Worm (Caenorhabditis elegans) whole organism, young adult: ENCODE measurements around the gene dct-16.

Experiments used
- D2030.7 ChIP-seq: fragments of 200-800 bp; sonication (Bioruptor generic); IDR thresholded peaks from 2 replicates; pipeline ENCODE4 v1.3.6; 2022; ENCODE audit warnings: missing genetic modification reagents, missing genetic modification characterization, missing compliant biosample characterization
- F22D6.2 ChIP-seq: sonication (generic microtip); optimal IDR thresholded peaks from 2 replicates; lab custom pipeline; 2016; ENCODE audit warnings: mild to moderate bottlenecking, missing genetic modification characterization, missing compliant biosample characterization
- F57C9.4 ChIP-seq: sonication (generic microtip); optimal IDR thresholded peaks from 2 replicates; lab custom pipeline; 2017; ENCODE audit warnings: mild to moderate bottlenecking, missing genetic modification characterization, missing compliant biosample characterization
- T26A5.8 ChIP-seq: sonication (generic microtip); optimal IDR thresholded peaks from 2 replicates; lab custom pipeline; 2016; ENCODE audit warnings: missing genetic modification characterization, missing compliant biosample characterization
- ceh-27 ChIP-seq: fragments of 200-800 bp; sonication (Bioruptor generic); optimal IDR thresholded peaks from 2 replicates; lab custom pipeline; 2018; ENCODE audit warnings: mild to moderate bottlenecking, missing genetic modification characterization, moderate library complexity, missing compliant biosample characterization
- ceh-58 ChIP-seq: fragments of 200-800 bp; sonication (Bioruptor generic); IDR thresholded peaks from 2 replicates; pipeline ENCODE4 v1.3.6; 2022; ENCODE audit warnings: missing genetic modification characterization, missing compliant biosample characterization
- dpl-1 ChIP-seq: fragments of 150-350 bp; optimal IDR thresholded peaks from 2 replicates; lab custom pipeline; 2014; ENCODE audit warnings: missing biosample characterization, missing genetic modification reagents, missing genetic modification characterization
- fkh-3 ChIP-seq: sonication (generic microtip); optimal IDR thresholded peaks from 2 replicates; lab custom pipeline; 2016; ENCODE audit warnings: mild to moderate bottlenecking, missing genetic modification characterization, missing compliant biosample characterization
- lin-26 ChIP-seq: fragments of 200-800 bp; sonication (Bioruptor generic); IDR thresholded peaks from 2 replicates; pipeline ENCODE4 v1.3.6; 2022; ENCODE audit warnings: missing genetic modification reagents, missing genetic modification characterization, missing compliant biosample characterization
- madf-10 ChIP-seq: sonication (generic microtip); optimal IDR thresholded peaks from 2 replicates; lab custom pipeline; 2016; ENCODE audit warnings: mild to moderate bottlenecking, missing genetic modification characterization, missing compliant biosample characterization
- mcd-1 ChIP-seq: fragments of 200-800 bp; sonication (Bioruptor generic); IDR thresholded peaks from 2 replicates; pipeline ENCODE4 v1.3.6; 2022; ENCODE audit warnings: missing genetic modification reagents, missing genetic modification characterization, missing compliant biosample characterization
- pha-4 ChIP-seq: fragments of 150-350 bp; sonication (generic microtip); optimal IDR thresholded peaks from 2 replicates; lab custom pipeline; 2014; ENCODE audit warnings: missing biosample characterization, missing genetic modification reagents, missing genetic modification characterization
- snpc-1.1 ChIP-seq: sonication (generic microtip); optimal IDR thresholded peaks from 2 replicates; lab custom pipeline; 2017; ENCODE audit warnings: missing genetic modification characterization, mild to moderate bottlenecking, missing compliant biosample characterization, antibody characterized with exemption, moderate library complexity, missing genotype, missing genetic modification reagents; ENCODE audit not compliant: insufficient read depth
- somi-1 ChIP-seq: fragments of 200-800 bp; sonication (Bioruptor generic); optimal IDR thresholded peaks from 2 replicates; lab custom pipeline; 2018; ENCODE audit warnings: mild to moderate bottlenecking, missing genetic modification characterization, missing compliant biosample characterization
- tbx-9 ChIP-seq: sonication (generic microtip); optimal IDR thresholded peaks from 2 replicates; lab custom pipeline; 2016; ENCODE audit warnings: borderline replicate concordance, missing genetic modification characterization, inconsistent platforms, missing compliant biosample characterization

The dct-16 gene

DNA sequence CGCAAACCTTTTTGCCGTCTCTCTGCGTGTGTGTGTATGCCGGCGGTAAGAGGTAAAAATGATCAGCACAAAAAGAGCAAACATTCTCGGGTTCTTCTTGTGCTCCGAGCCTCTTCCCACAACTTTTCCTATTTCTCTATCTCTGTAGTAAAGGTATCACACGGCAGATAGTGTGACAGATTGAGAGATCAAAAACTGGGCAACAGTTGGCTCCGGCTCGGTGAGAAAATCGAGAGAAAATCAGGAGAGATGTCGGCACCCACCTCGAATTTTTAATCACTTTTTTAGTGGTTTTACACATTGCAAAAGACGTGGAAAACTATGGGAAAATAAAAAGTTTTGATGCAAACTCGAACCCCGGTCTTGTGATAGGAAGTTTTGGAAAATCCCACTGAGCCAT is 47.1 kb downstream of the dct-16 start:
- no peak for TF ChIP-seq snpc-1.1 (tag; lab: Kevin White, UChicago)
- TF ChIP-seq F57C9.4 (tag; lab: Kevin White, UChicago) = no peak
- no peak for TF ChIP-seq somi-1
- no peak for TF ChIP-seq madf-10 (tag; lab: Kevin White, UChicago)
- TF ChIP-seq ceh-27 (GFP tag; lab: Kevin White, UChicago) = no peak
- no peak for TF ChIP-seq lin-26 (GFP tag; lab: Robert Waterston, UW)
- no peak for TF ChIP-seq dpl-1 (GFP tag; lab: Kevin White, UChicago)
- no peak for TF ChIP-seq pha-4
- TF ChIP-seq ceh-58 = no peak
- no peak for TF ChIP-seq F22D6.2 (tag; lab: Kevin White, UChicago)
- no peak for TF ChIP-seq tbx-9 (tag; lab: Kevin White, UChicago)
- no peak for TF ChIP-seq fkh-3
- TF ChIP-seq mcd-1 (GFP tag; lab: Robert Waterston, UW) = no peak
- no peak for TF ChIP-seq D2030.7 (GFP tag; lab: Robert Waterston, UW)
- no peak for TF ChIP-seq T26A5.8
